Fruit fly (Drosophila melanogaster) whole organism, prepupa: Measurements from ENCODE around the gene Hmt4-20.

ENCODE experiments used
- CG15336 ChIP-seq: fragments of 200-800 bp; sonication (Bioruptor generic); IDR thresholded peaks from 2 replicates; pipeline ENCODE4 v1.3.6; 2022; ENCODE audit warnings: missing biosample characterization, missing genetic modification characterization
- Ets96B ChIP-seq: fragments of 200-800 bp; optimal IDR thresholded peaks from 2 replicates; lab custom pipeline; 2019; ENCODE audit warnings: missing biosample characterization, mild to moderate bottlenecking, missing genetic modification characterization, moderate library complexity
- OdsH ChIP-seq: fragments of 200-800 bp; sonication (Bioruptor generic); optimal IDR thresholded peaks from 3 replicates; lab custom pipeline; 2016; ENCODE audit warnings: missing biosample characterization, missing genetic modification characterization
- esn ChIP-seq: fragments of 200-800 bp; sonication (Bioruptor generic); optimal IDR thresholded peaks from 2 replicates; lab custom pipeline; 2016; ENCODE audit warnings: missing biosample characterization, mild to moderate bottlenecking, missing genetic modification characterization, moderate library complexity
- fd85E ChIP-seq: fragments of 200-800 bp; sonication (Bioruptor generic); optimal IDR thresholded peaks from 3 replicates; lab custom pipeline; 2016; ENCODE audit warnings: missing biosample characterization, missing genetic modification characterization

dm6 chrX:601984-602383 lies 53.8 kb downstream of the Hmt4-20 start:
- TF ChIP-seq CG15336 (no peak), esn (GFP tag; lab: Kevin White, UChicago) (no peak), Ets96B (no peak), OdsH (GFP tag; lab: Kevin White, UChicago) (no peak), fd85E (no peak)
